Fruit fly (Drosophila melanogaster) ovary, adult (tissue): ENCODE results near the gene Art6.

Experiments
- CG17801 ChIP-seq: fragments of 200-800 bp; optimal IDR thresholded peaks from 2 replicates; lab custom pipeline; 2019; ENCODE audit warnings: missing biosample characterization, mild to moderate bottlenecking, missing genetic modification characterization, moderate library complexity; ENCODE audit not compliant: partially characterized antibody

Art6 gene

dm6 chr3R:13909899-13910298, 35.7 kb downstream of the Art6 start:
- no peak for TF ChIP-seq CG17801 (GFP tag; lab: Kevin White, UChicago)

dm6 chr3R:13909065-13909464, 36.5 kb downstream of the Art6 start:
- no peak for TF ChIP-seq CG17801 (GFP tag; lab: Kevin White, UChicago)

- TF ChIP-seq CG17801 (GFP tag; lab: Kevin White, UChicago): no peak
These were observed 38.1 kb downstream of the Art6 start for dm6 chr3R:13907355-13908105.

dm6 chr3R:13906759-13907158, 38.9 kb downstream of the Art6 start:
- no peak for TF ChIP-seq CG17801 (GFP tag; lab: Kevin White, UChicago)

- TF ChIP-seq CG17801 (GFP tag; lab: Kevin White, UChicago): no peak
These were observed 44.1 kb downstream of the Art6 start, which contains the start of gene ems for dm6 chr3R:13901543-13901945. TSS of gene ems (plus strand) at chr3R:13901853.

DNA sequence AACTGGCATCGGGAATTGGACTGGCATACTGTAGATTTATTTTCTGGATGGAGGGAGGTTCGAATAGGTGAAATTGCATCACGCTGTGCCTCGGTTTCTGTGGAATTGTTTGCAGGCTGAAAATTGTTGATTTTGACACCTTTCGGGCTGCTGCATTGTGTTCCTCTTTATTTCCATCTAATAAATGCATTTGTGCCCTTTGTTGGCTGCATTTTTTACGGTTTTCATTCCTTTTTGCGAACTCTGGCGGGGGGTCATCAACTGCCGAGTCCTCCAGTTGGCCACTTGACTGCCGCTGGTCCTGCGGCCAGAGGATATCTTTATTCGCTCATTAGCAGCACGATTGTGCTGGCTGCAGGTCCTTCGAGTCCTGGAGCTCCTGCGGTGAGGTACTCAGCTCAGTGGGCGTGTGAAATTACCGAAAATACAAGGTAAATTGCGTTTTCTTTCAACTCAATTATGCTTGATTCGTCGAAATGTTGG, 45.8 kb downstream of the Art6 start:
- TF ChIP-seq CG17801 (GFP tag; lab: Kevin White, UChicago): no peak

- TF ChIP-seq CG17801 (GFP tag; lab: Kevin White, UChicago): no peak
These were observed 48.8 kb downstream of the Art6 start for dm6 chr3R:13896854-13897253.

dm6 chr3R:13895602-13896001, 50.0 kb downstream of the Art6 start:
- TF ChIP-seq CG17801 (GFP tag; lab: Kevin White, UChicago): no peak

dm6 chr3R:13894756-13895155, 50.9 kb downstream of the Art6 start:
- TF ChIP-seq CG17801 (GFP tag; lab: Kevin White, UChicago): no peak
